Worm (Caenorhabditis elegans) whole organism, late embryonic: Measurements from ENCODE around the gene K02B2.6.
A peak's percentile ranks its signal among the peaks of the same experiment; 100 is the strongest.

Experiments used
- C08G9.2 ChIP-seq: sonication (generic microtip); optimal IDR thresholded peaks from 2 replicates; lab custom pipeline; 2016; ENCODE audit warnings: mild to moderate bottlenecking, missing genetic modification characterization, moderate library complexity, missing compliant biosample characterization
- C38D4.7 ChIP-seq: fragments of 200-800 bp; sonication (Bioruptor generic); optimal IDR thresholded peaks from 2 replicates; lab custom pipeline; 2018; ENCODE audit warnings: mild to moderate bottlenecking, missing genetic modification characterization, moderate library complexity, missing compliant biosample characterization
- K02D7.2 ChIP-seq: sonication (generic microtip); optimal IDR thresholded peaks from 2 replicates; lab custom pipeline; 2017; ENCODE audit warnings: mild to moderate bottlenecking, missing genetic modification characterization, missing compliant biosample characterization
- T23F11.4 ChIP-seq: fragments of 200-800 bp; sonication (Bioruptor generic); optimal IDR thresholded peaks from 2 replicates; lab custom pipeline; 2018; ENCODE audit warnings: mild to moderate bottlenecking, missing genetic modification characterization, missing compliant biosample characterization
- Y22D7AL.16 ChIP-seq: sonication (generic microtip); optimal IDR thresholded peaks from 2 replicates; lab custom pipeline; 2016; ENCODE audit warnings: missing genetic modification characterization, missing compliant biosample characterization
- ahr-1 ChIP-seq: sonication (generic microtip); optimal IDR thresholded peaks from 2 replicates; lab custom pipeline; 2016; ENCODE audit warnings: missing genetic modification characterization, missing compliant biosample characterization
- ama-1 ChIP-seq: fragments of 150-350 bp; optimal IDR thresholded peaks from 2 replicates; lab custom pipeline; 2014
- ceh-19 ChIP-seq: fragments of 200-800 bp; sonication (Bioruptor generic); optimal IDR thresholded peaks from 2 replicates; lab custom pipeline; 2018; ENCODE audit warnings: mild to moderate bottlenecking, missing genetic modification characterization, missing compliant biosample characterization
- ceh-24 ChIP-seq: sonication (generic microtip); optimal IDR thresholded peaks from 2 replicates; lab custom pipeline; 2016; ENCODE audit warnings: mild to moderate bottlenecking, missing genetic modification characterization, missing compliant biosample characterization
- ceh-31 ChIP-seq: sonication (generic microtip); optimal IDR thresholded peaks from 2 replicates; lab custom pipeline; 2016; ENCODE audit warnings: missing genetic modification characterization, missing compliant biosample characterization
- ceh-34 ChIP-seq: sonication (generic microtip); optimal IDR thresholded peaks from 2 replicates; lab custom pipeline; 2016; ENCODE audit warnings: mild to moderate bottlenecking, missing genetic modification characterization, missing compliant biosample characterization
- ceh-45 ChIP-seq: fragments of 200-800 bp; sonication (Bioruptor generic); IDR thresholded peaks from 2 replicates; pipeline ENCODE4 v1.3.6; 2022; ENCODE audit warnings: missing genetic modification reagents, missing genetic modification characterization, missing compliant biosample characterization
- ceh-9 ChIP-seq: sonication (generic microtip); optimal IDR thresholded peaks from 2 replicates; lab custom pipeline; 2016; ENCODE audit warnings: mild to moderate bottlenecking, missing genetic modification characterization, inconsistent platforms, missing compliant biosample characterization
- dmd-4 ChIP-seq: sonication (generic microtip); optimal IDR thresholded peaks from 2 replicates; lab custom pipeline; 2016; ENCODE audit warnings: borderline replicate concordance, missing genetic modification characterization, missing compliant biosample characterization
- dve-1 ChIP-seq: sonication (generic microtip); optimal IDR thresholded peaks from 2 replicates; lab custom pipeline; 2017; ENCODE audit warnings: antibody characterized with exemption, mild to moderate bottlenecking, missing genetic modification characterization, missing compliant biosample characterization
- elt-2 ChIP-seq: sonication (generic microtip); optimal IDR thresholded peaks from 2 replicates; lab custom pipeline; 2016; ENCODE audit warnings: missing genetic modification reagents, missing genetic modification characterization, missing compliant biosample characterization
- fkh-10 ChIP-seq: fragments of 150-350 bp; optimal IDR thresholded peaks from 2 replicates; lab custom pipeline; 2014; ENCODE audit warnings: missing biosample characterization, missing genetic modification reagents, missing genetic modification characterization
- fkh-6 ChIP-seq: sonication (generic microtip); optimal IDR thresholded peaks from 2 replicates; lab custom pipeline; 2016; ENCODE audit warnings: missing genetic modification characterization, missing compliant biosample characterization
- gmeb-2 ChIP-seq: sonication (generic microtip); optimal IDR thresholded peaks from 2 replicates; lab custom pipeline; 2016; ENCODE audit warnings: missing genetic modification characterization, inconsistent platforms, missing compliant biosample characterization
- hlh-15 ChIP-seq: sonication (generic microtip); optimal IDR thresholded peaks from 2 replicates; lab custom pipeline; 2016; ENCODE audit warnings: missing genetic modification characterization, missing compliant biosample characterization
- hlh-6 ChIP-seq: sonication (generic microtip); optimal IDR thresholded peaks from 2 replicates; lab custom pipeline; 2016; ENCODE audit warnings: missing genotype, missing genetic modification characterization, missing compliant biosample characterization
- lim-6 ChIP-seq: sonication (generic microtip); optimal IDR thresholded peaks from 2 replicates; lab custom pipeline; 2016; ENCODE audit warnings: missing genetic modification characterization, missing compliant biosample characterization
- madf-2 ChIP-seq: sonication (generic microtip); optimal IDR thresholded peaks from 2 replicates; lab custom pipeline; 2017; ENCODE audit warnings: missing genetic modification characterization, missing compliant biosample characterization
- nfya-1 ChIP-seq: sonication (generic microtip); optimal IDR thresholded peaks from 2 replicates; lab custom pipeline; 2017; ENCODE audit warnings: missing genetic modification characterization, mild to moderate bottlenecking, missing compliant biosample characterization, antibody characterized with exemption, moderate library complexity
- nhr-232 ChIP-seq: sonication (generic microtip); optimal IDR thresholded peaks from 2 replicates; lab custom pipeline; 2016; ENCODE audit warnings: missing genetic modification characterization, missing compliant biosample characterization
- npax-4 ChIP-seq: sonication (generic microtip); optimal IDR thresholded peaks from 2 replicates; lab custom pipeline; 2016; ENCODE audit warnings: missing genetic modification characterization, missing compliant biosample characterization
- pha-2 ChIP-seq: sonication (generic microtip); optimal IDR thresholded peaks from 2 replicates; lab custom pipeline; 2017; ENCODE audit warnings: mild to moderate bottlenecking, missing genetic modification characterization, missing compliant biosample characterization
- pros-1 ChIP-seq: fragments of 150-350 bp; optimal IDR thresholded peaks from 2 replicates; lab custom pipeline; 2014; ENCODE audit warnings: missing biosample characterization, missing genetic modification reagents, missing genetic modification characterization
- ref-2 ChIP-seq: sonication (generic microtip); optimal IDR thresholded peaks from 2 replicates; lab custom pipeline; 2016; ENCODE audit warnings: missing genetic modification characterization, missing compliant biosample characterization
- sdc-2 ChIP-seq: sonication (generic microtip); optimal IDR thresholded peaks from 2 replicates; lab custom pipeline; 2016; ENCODE audit warnings: missing genotype, missing genetic modification characterization, missing compliant biosample characterization
- sox-2 ChIP-seq: fragments of 200-800 bp; sonication (Bioruptor generic); IDR thresholded peaks from 2 replicates; pipeline ENCODE4 v1.3.6; 2022; ENCODE audit warnings: missing genetic modification reagents, missing genetic modification characterization, missing compliant biosample characterization
- sox-4 ChIP-seq: sonication (generic microtip); optimal IDR thresholded peaks from 2 replicates; lab custom pipeline; 2017; ENCODE audit warnings: mild to moderate bottlenecking, missing genetic modification characterization, inconsistent platforms, missing compliant biosample characterization
- tbx-2 ChIP-seq: sonication (generic microtip); optimal IDR thresholded peaks from 2 replicates; lab custom pipeline; 2016; ENCODE audit warnings: missing genetic modification characterization, missing compliant biosample characterization
- tbx-7 ChIP-seq: sonication (generic microtip); optimal IDR thresholded peaks from 2 replicates; lab custom pipeline; 2016; ENCODE audit warnings: missing genotype, missing genetic modification characterization, missing compliant biosample characterization
- ttx-3 ChIP-seq: sonication (generic microtip); optimal IDR thresholded peaks from 2 replicates; lab custom pipeline; 2016; ENCODE audit warnings: missing genetic modification reagents, missing genetic modification characterization, missing compliant biosample characterization
- unc-3 ChIP-seq, 2 experiments: fragments of 200-800 bp in 1 of 2; sonication (Bioruptor generic) in 1 of 2; sonication (generic microtip) in 1 of 2; conservative IDR thresholded peaks in 1 of 2; optimal IDR thresholded peaks in 1 of 2; 2 replicates each; pipeline versions ENCODE4 v1.3.6 to Lab custom; 2016 to 2022; ENCODE audit warnings: missing compliant biosample characterization in 2 of 2, missing genetic modification characterization in 2 of 2, missing genetic modification reagents in 1 of 2
- unc-42 ChIP-seq: sonication (generic microtip); optimal IDR thresholded peaks from 2 replicates; lab custom pipeline; 2016; ENCODE audit warnings: missing genotype, missing genetic modification characterization, missing compliant biosample characterization
- unc-55 ChIP-seq: sonication (generic microtip); optimal IDR thresholded peaks from 2 replicates; lab custom pipeline; 2017; ENCODE audit warnings: missing biosample characterization, missing genetic modification reagents, missing genetic modification characterization
- zip-5 ChIP-seq: sonication (generic microtip); optimal IDR thresholded peaks from 2 replicates; lab custom pipeline; 2016; ENCODE audit warnings: missing genetic modification characterization, missing compliant biosample characterization
- ztf-16 ChIP-seq: sonication (generic microtip); optimal IDR thresholded peaks from 2 replicates; lab custom pipeline; 2017; ENCODE audit warnings: missing genetic modification characterization, missing compliant biosample characterization

The K02B2.6 gene

DNA sequence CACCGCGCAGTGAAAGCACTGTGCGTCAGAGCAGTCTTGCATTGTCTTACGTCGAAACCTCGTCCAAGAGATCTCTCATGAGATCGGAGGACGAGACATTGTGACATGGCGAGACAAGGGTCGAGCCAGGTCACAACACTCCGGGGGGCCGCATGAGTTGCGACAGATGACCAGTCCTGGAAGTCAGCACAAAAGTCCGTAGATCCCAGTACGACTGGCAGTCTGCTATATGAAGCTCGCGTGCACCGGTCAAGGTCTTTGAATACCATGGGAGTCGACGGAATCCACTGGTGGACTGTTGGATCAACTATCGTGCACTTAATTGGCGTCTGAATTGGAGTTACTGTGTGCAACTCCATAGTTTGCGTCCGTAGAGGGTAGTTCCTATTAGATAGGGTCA, 43.6 kb upstream of the K02B2.6 start:
- TF ChIP-seq ceh-9 (tag; lab: Kevin White, UChicago) (no peak), ceh-45 (GFP tag; lab: Robert Waterston, UW) (no peak), ttx-3 (tag; lab: Kevin White, UChicago) (no peak), sox-2 (GFP tag; lab: Robert Waterston, UW) (no peak), zip-5 (no peak), fkh-6 (no peak)
- TF ChIP-seq, all 69 proteins: peak for 0

DNA sequence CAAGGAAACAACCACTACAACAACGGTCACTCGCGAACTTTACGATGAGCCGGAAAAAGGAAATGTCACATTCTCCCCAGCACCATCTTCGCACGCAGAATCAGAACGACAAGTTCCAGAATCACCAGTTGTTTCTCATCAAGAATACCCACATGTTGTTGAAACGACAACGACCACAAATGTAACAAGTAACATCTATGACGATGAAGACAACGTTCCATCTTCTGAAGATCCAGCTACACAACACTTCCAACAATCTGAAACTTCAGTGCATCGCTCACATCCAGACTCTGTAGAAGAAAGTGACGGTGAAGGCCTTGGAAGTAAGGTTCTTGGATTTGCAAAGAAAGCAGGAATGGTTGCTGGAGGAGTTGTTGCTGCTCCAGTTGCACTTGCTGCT, 28.4 kb upstream of the K02B2.6 start:
- TF ChIP-seq sox-4 (tag; lab: Kevin White, UChicago): no peak
- TF ChIP-seq nhr-232 (tag; lab: Kevin White, UChicago): no peak
- no peak for TF ChIP-seq K02D7.2 (tag; lab: Kevin White, UChicago)
- TF ChIP-seq madf-2: no peak
- no peak for TF ChIP-seq sox-2 (GFP tag; lab: Robert Waterston, UW)
- TF ChIP-seq ceh-34 (tag; lab: Kevin White, UChicago): no peak
- no peak for TF ChIP-seq unc-3 (GFP tag; conservative IDR thresholded peaks at IDR 0.05; lab: Robert Waterston, UW)
- TF ChIP-seq unc-3 (tag; optimal IDR thresholded peaks at IDR 0.05; lab: Kevin White, UChicago): no peak
- TF ChIP-seq npax-4 (tag; lab: Kevin White, UChicago): no peak
- no peak for TF ChIP-seq C38D4.7 (GFP tag; lab: Kevin White, UChicago)
- TF ChIP-seq sdc-2 (tag; lab: Kevin White, UChicago): no peak
- no peak for TF ChIP-seq lim-6 (tag; lab: Kevin White, UChicago)
- TF ChIP-seq zip-5: no peak
- TF ChIP-seq ceh-19: no peak
- TF ChIP-seq elt-2 (tag; lab: Kevin White, UChicago): no peak
- no peak for TF ChIP-seq ama-1 (lab: Kevin White, UChicago)
- TF ChIP-seq, all 69 proteins: peak for 0

DNA sequence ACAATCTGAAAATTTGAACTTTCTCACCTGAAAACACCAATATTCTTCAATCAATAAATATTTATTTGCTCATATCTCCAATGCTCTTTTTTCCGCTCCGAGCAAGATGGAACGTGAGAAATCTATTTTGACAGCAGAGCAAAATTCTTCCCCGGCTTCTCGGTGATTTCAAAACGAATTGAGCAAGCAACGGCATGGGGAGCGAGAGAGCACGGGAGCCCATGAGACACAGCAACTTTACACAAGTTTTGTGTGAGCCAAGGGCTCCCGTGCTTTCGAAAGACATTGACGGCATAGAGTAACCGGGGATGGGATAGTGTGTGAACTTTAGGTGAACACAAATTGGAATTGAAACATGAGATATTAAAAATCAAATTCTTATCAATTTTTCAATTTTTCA, 24.8 kb upstream of the K02B2.6 start:
- TF ChIP-seq ceh-31 (tag; lab: Kevin White, UChicago) (no peak), hlh-6 (tag; lab: Kevin White, UChicago) (no peak), unc-55 (GFP tag; lab: Kevin White, UChicago) (peak; percentile 38), ceh-19 (no peak), nfya-1 (tag; lab: Kevin White, UChicago) (peak; percentile 2), tbx-7 (tag; lab: Kevin White, UChicago) (no peak), pha-2 (tag; lab: Kevin White, UChicago) (no peak), ceh-34 (tag; lab: Kevin White, UChicago) (no peak)

DNA sequence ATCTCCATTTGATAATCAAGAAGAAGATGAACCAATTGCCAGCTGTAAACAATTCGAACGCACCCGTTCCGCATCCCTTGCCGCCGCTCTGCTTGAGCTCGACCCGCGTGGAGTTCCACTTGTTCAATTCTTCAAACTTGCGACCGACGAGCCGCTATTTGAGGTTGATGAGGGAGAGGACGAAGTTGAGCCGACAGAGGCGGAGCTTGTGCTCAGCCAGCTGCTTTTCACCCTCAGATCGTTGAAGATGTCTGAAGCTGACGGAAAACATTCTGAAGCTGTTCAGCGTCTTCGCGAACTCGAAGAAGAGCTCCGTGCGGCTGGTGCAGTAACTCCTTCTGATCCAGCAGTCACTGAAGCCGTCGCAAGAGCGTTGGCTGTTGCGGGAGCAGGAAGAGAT, 23.8 kb upstream of the K02B2.6 start:
- TF ChIP-seq dmd-4 (tag; lab: Kevin White, UChicago) (no peak), T23F11.4 (GFP tag; lab: Kevin White, UChicago) (no peak), tbx-2 (tag; lab: Kevin White, UChicago) (no peak), ceh-45 (GFP tag; lab: Robert Waterston, UW) (no peak), ama-1 (lab: Kevin White, UChicago) (no peak), ceh-19 (no peak), gmeb-2 (tag; lab: Kevin White, UChicago) (no peak), pros-1 (tag; lab: Kevin White, UChicago) (no peak), unc-55 (GFP tag; lab: Kevin White, UChicago) (no peak), ceh-24 (tag; lab: Kevin White, UChicago) (no peak)

DNA sequence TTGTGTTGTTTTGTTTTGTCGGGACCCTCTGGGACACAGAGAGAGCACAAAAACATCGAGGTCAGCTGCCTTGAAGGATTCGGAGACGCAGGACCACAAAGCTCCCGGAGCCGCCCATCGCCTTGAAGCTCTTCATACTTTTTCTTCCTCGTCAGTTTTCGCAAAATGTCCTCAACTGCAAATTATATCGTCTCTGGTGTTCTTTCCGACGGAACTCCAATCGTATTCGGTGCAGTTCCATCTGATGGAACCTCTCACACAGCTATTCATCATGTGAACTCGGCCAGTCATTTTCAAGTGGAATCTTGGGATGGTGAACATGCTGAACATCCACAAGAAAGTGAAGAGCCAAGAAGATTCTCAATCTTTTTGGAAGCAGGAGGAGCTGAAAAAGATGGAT, 23.4 kb upstream of the K02B2.6 start:
- peak; percentile 42 for TF ChIP-seq ama-1 (lab: Kevin White, UChicago)
- TF ChIP-seq Y22D7AL.16 (tag; lab: Kevin White, UChicago): no peak

DNA sequence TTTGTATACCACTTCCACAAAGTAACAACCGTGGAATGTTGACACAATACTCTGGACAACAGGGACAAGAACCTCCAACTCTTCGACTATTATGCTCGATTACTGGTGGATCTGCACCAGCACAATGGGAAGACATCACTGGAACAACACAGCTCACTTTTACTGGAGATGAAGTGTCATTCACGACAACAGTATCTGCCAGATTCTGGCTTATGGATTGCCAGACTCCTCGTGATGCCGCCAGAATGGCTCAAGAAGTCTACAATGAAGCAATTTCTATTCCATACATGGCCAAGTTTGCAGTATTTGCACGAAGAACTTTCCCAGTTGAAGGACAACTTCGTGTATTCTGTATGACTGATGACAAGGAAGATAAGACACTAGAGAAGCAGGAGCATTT, 21.1 kb upstream of the K02B2.6 start:
- TF ChIP-seq ceh-19 (no peak), ceh-24 (tag; lab: Kevin White, UChicago) (no peak), ttx-3 (tag; lab: Kevin White, UChicago) (no peak), C08G9.2 (tag; lab: Kevin White, UChicago) (no peak), lim-6 (tag; lab: Kevin White, UChicago) (no peak), ztf-16 (tag; lab: Kevin White, UChicago) (no peak), ceh-31 (tag; lab: Kevin White, UChicago) (no peak), ref-2 (tag; lab: Kevin White, UChicago) (no peak), fkh-10 (no peak), dve-1 (no peak), madf-2 (no peak), ahr-1 (no peak), ceh-45 (GFP tag; lab: Robert Waterston, UW) (no peak), hlh-15 (no peak), unc-42 (no peak), ama-1 (lab: Kevin White, UChicago) (no peak)
- TF ChIP-seq, all 69 proteins: peak for 0
